Worm (Caenorhabditis elegans) whole organism, L4 larva: ENCODE results near the gene R04B5.6.

Source experiments
- F10B5.3 ChIP-seq: sonication (generic microtip); optimal IDR thresholded peaks from 2 replicates; lab custom pipeline; 2016; ENCODE audit warnings: mild to moderate bottlenecking, missing genetic modification characterization, missing compliant biosample characterization
- F44E2.7 ChIP-seq: fragments of 200-800 bp; sonication (Bioruptor generic); IDR thresholded peaks from 2 replicates; pipeline ENCODE4 v2.1.2; 2022; ENCODE audit warnings: missing genetic modification characterization, missing compliant biosample characterization
- Y105C5A.15 ChIP-seq: fragments of 200-800 bp; sonication (Bioruptor generic); IDR thresholded peaks from 2 replicates; pipeline ENCODE4 v1.3.6; 2022; ENCODE audit warnings: missing genetic modification characterization, missing compliant biosample characterization
- Y5F2A.4 ChIP-seq: fragments of 200-800 bp; sonication (Bioruptor generic); optimal IDR thresholded peaks from 2 replicates; lab custom pipeline; 2018; ENCODE audit warnings: mild to moderate bottlenecking, missing genetic modification characterization, missing compliant biosample characterization
- ZK337.2 ChIP-seq: fragments of 200-800 bp; sonication (Bioruptor generic); IDR thresholded peaks from 2 replicates; pipeline ENCODE4 v1.3.6; 2022; ENCODE audit warnings: missing genetic modification reagents, missing genetic modification characterization, missing compliant biosample characterization
- ZK546.5 ChIP-seq, 2 experiments: sonication (generic microtip); optimal IDR thresholded peaks; 2 replicates each; lab custom pipeline; 2017; ENCODE audit warnings: missing biosample characterization in 2 of 2, missing genetic modification characterization in 2 of 2
- aly-2 ChIP-seq: sonication (generic microtip); optimal IDR thresholded peaks from 2 replicates; lab custom pipeline; 2018; ENCODE audit warnings: missing biosample characterization, missing genetic modification characterization
- arid-1 ChIP-seq: fragments of 200-800 bp; sonication (Bioruptor generic); conservative IDR thresholded peaks from 2 replicates; pipeline ENCODE4 v1.3.6; 2022; ENCODE audit warnings: missing genetic modification reagents, missing genetic modification characterization, missing compliant biosample characterization
- ceh-28 ChIP-seq: fragments of 150-350 bp; optimal IDR thresholded peaks from 2 replicates; lab custom pipeline; 2014; ENCODE audit warnings: missing biosample characterization, missing genetic modification reagents, missing genetic modification characterization
- ceh-32 ChIP-seq: sonication (generic microtip); optimal IDR thresholded peaks from 2 replicates; lab custom pipeline; 2016; ENCODE audit warnings: mild to moderate bottlenecking, missing genetic modification characterization, missing compliant biosample characterization; ENCODE audit not compliant: poor library complexity
- ces-1 ChIP-seq: fragments of 150-350 bp; sonication (generic microtip); optimal IDR thresholded peaks from 4 replicates; lab custom pipeline; 2014; ENCODE audit warnings: missing biosample characterization, missing genetic modification reagents, missing genetic modification characterization
- cey-2 ChIP-seq: sonication (generic microtip); optimal IDR thresholded peaks from 3 replicates; lab custom pipeline; 2017; ENCODE audit warnings: missing genetic modification characterization, mild to moderate bottlenecking, missing compliant biosample characterization, antibody characterized with exemption, borderline replicate concordance; ENCODE audit not compliant: insufficient read depth
- daf-19 ChIP-seq: fragments of 200-800 bp; sonication (Bioruptor generic); conservative IDR thresholded peaks from 2 replicates; pipeline ENCODE4 v1.3.6; 2022; ENCODE audit warnings: missing genetic modification characterization, missing compliant biosample characterization
- dmd-6 ChIP-seq: fragments of 200-800 bp; sonication (Bioruptor generic); IDR thresholded peaks from 2 replicates; pipeline ENCODE4 v1.3.6; 2022; ENCODE audit warnings: missing genetic modification reagents, missing genetic modification characterization, missing compliant biosample characterization
- egl-27 ChIP-seq: sonication (generic microtip); optimal IDR thresholded peaks from 3 replicates; lab custom pipeline; 2017; ENCODE audit warnings: missing biosample characterization, missing genetic modification reagents, missing genetic modification characterization
- egl-43 ChIP-seq: fragments of 200-800 bp; sonication (Bioruptor generic); IDR thresholded peaks from 2 replicates; pipeline ENCODE4 v1.3.6; 2022; ENCODE audit warnings: missing genetic modification reagents, missing genetic modification characterization, missing compliant biosample characterization
- gei-8 ChIP-seq: fragments of 200-800 bp; sonication (Bioruptor generic); optimal IDR thresholded peaks from 2 replicates; lab custom pipeline; 2018; ENCODE audit warnings: mild to moderate bottlenecking, missing genetic modification characterization, missing compliant biosample characterization
- hlh-11 ChIP-seq: fragments of 200-800 bp; sonication (Bioruptor generic); optimal IDR thresholded peaks from 2 replicates; lab custom pipeline; 2018; ENCODE audit warnings: mild to moderate bottlenecking, missing genetic modification characterization, missing compliant biosample characterization
- hmg-1.1 ChIP-seq: fragments of 200-800 bp; sonication (Bioruptor generic); IDR thresholded peaks from 2 replicates; pipeline ENCODE4 v1.3.6; 2022; ENCODE audit warnings: missing genetic modification reagents, missing genetic modification characterization, missing compliant biosample characterization
- lin-15B ChIP-seq: fragments of 150-350 bp; sonication (generic microtip); optimal IDR thresholded peaks from 3 replicates; lab custom pipeline; 2014; ENCODE audit warnings: missing biosample characterization, missing genetic modification characterization
- lin-38 ChIP-seq: fragments of 200-800 bp; sonication (Bioruptor generic); IDR thresholded peaks from 2 replicates; pipeline ENCODE4 v1.3.6; 2022; ENCODE audit warnings: missing genetic modification reagents, missing genetic modification characterization, missing compliant biosample characterization
- lin-39 ChIP-seq: fragments of 150-350 bp; optimal IDR thresholded peaks from 2 replicates; lab custom pipeline; 2014; ENCODE audit warnings: missing biosample characterization, missing genetic modification reagents, missing genetic modification characterization
- lir-3 ChIP-seq: sonication (generic microtip); optimal IDR thresholded peaks from 2 replicates; lab custom pipeline; 2016; ENCODE audit warnings: mild to moderate bottlenecking, missing genetic modification characterization, missing compliant biosample characterization
- madf-9 ChIP-seq: fragments of 200-800 bp; sonication (Bioruptor generic); conservative IDR thresholded peaks from 2 replicates; pipeline ENCODE4 v1.3.6; 2022; ENCODE audit warnings: missing genetic modification reagents, missing genetic modification characterization, missing compliant biosample characterization
- mdl-1 ChIP-seq, 2 experiments: fragments of 150-350 bp in 1 of 2; sonication (generic microtip) in 1 of 2; optimal IDR thresholded peaks; 2 replicates each; lab custom pipeline; 2014 to 2017; ENCODE audit warnings: missing biosample characterization in 2 of 2, missing genetic modification characterization in 2 of 2
- mes-2 ChIP-seq: sonication (generic microtip); optimal IDR thresholded peaks from 2 replicates; lab custom pipeline; 2016; ENCODE audit warnings: missing genotype, mild to moderate bottlenecking, missing genetic modification characterization, missing compliant biosample characterization; ENCODE audit not compliant: poor library complexity, severe bottlenecking
- mxl-2 ChIP-seq: fragments of 200-800 bp; sonication (Bioruptor generic); conservative IDR thresholded peaks from 2 replicates; pipeline ENCODE4 v1.3.6; 2022; ENCODE audit warnings: missing genetic modification reagents, missing genetic modification characterization, missing compliant biosample characterization
- mxl-3 ChIP-seq: fragments of 200-800 bp; sonication (Bioruptor generic); optimal IDR thresholded peaks from 2 replicates; lab custom pipeline; 2018; ENCODE audit warnings: mild to moderate bottlenecking, missing genetic modification characterization, missing compliant biosample characterization
- nhr-10 ChIP-seq: fragments of 150-350 bp; optimal IDR thresholded peaks from 2 replicates; lab custom pipeline; 2014; ENCODE audit warnings: missing biosample characterization, missing genetic modification characterization
- nhr-11 ChIP-seq: fragments of 150-350 bp; optimal IDR thresholded peaks from 2 replicates; lab custom pipeline; 2014; ENCODE audit warnings: missing biosample characterization, missing genetic modification characterization
- nhr-111 ChIP-seq: fragments of 200-800 bp; sonication (Bioruptor generic); optimal IDR thresholded peaks from 2 replicates; lab custom pipeline; 2018; ENCODE audit warnings: mild to moderate bottlenecking, missing genetic modification characterization, missing compliant biosample characterization
- nhr-42 ChIP-seq: fragments of 200-800 bp; sonication (Bioruptor generic); IDR thresholded peaks from 2 replicates; pipeline ENCODE4 v1.3.6; 2022; ENCODE audit warnings: missing genetic modification characterization, missing compliant biosample characterization
- nhr-76 ChIP-seq: fragments of 150-350 bp; optimal IDR thresholded peaks from 2 replicates; lab custom pipeline; 2014; ENCODE audit warnings: missing biosample characterization, missing genetic modification characterization
- set-16 ChIP-seq: fragments of 200-800 bp; sonication (Bioruptor generic); IDR thresholded peaks from 2 replicates; pipeline ENCODE4 v1.3.6; 2022; ENCODE audit warnings: missing genetic modification reagents, missing genetic modification characterization, missing compliant biosample characterization
- tag-97 ChIP-seq: fragments of 200-800 bp; sonication (Bioruptor generic); IDR thresholded peaks from 2 replicates; pipeline ENCODE4 v1.3.6; 2022; ENCODE audit warnings: missing genetic modification characterization, missing compliant biosample characterization
- tra-1 ChIP-seq: fragments of 200-800 bp; sonication (Bioruptor generic); IDR thresholded peaks from 2 replicates; pipeline ENCODE4 v1.3.6; 2022; ENCODE audit warnings: missing genetic modification reagents, missing genetic modification characterization, missing compliant biosample characterization
- unc-39 ChIP-seq: sonication (generic microtip); optimal IDR thresholded peaks from 2 replicates; lab custom pipeline; 2017; ENCODE audit warnings: missing biosample characterization, missing genetic modification characterization
- unc-62 ChIP-seq, 3 experiments: fragments of 150-350 bp in 1 of 3; sonication (generic microtip); optimal IDR thresholded peaks in 2 of 3; peaks in 1 of 3; 1 replicate in 1 of 3; 2 replicates in 2 of 3; lab custom pipeline; 2014 to 2017; ENCODE audit warnings: missing biosample characterization in 3 of 3, missing genetic modification characterization in 3 of 3, missing genetic modification reagents in 3 of 3, missing genotype in 1 of 3
- ztf-7 ChIP-seq: fragments of 150-350 bp; optimal IDR thresholded peaks from 2 replicates; lab custom pipeline; 2014; ENCODE audit warnings: missing biosample characterization, missing genetic modification characterization

Gene R04B5.6

ce11 chrV:10087103-10087502, 2.1 kb downstream of the R04B5.6 start, which contains the start of gene R04B5.5 (continued):
- TF ChIP-seq aly-2 (tag; lab: Kevin White, UChicago) = no peak
- no peak for TF ChIP-seq cey-2
- TF ChIP-seq ces-1 (GFP tag; lab: Kevin White, UChicago) = no peak
- TF ChIP-seq mxl-3 = peak; percentile 79
- peak; percentile 46 for TF ChIP-seq ztf-7
- TF ChIP-seq F44E2.7 (GFP tag; lab: Robert Waterston, UW) = no peak

DNA sequence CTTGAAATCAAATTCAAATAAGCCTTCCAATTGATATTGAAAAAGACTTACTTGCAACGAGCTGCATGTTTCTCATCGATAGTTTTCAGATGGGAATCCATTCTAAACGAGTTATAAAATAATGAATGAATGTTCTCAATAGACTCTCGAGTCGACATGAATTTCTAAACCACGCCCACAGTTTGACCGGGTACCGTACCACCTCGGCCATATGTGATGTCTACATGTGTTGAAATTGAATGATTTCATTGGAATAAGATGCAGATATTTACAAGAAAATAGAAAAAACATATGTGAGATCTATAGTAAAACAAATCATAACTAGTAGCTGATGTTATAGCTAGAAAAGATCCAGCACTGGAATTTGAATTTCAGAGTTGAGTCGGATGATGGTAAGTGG, 5.5 kb downstream of the R04B5.6 start, which contains the start of gene R04B5.7:
Gene R04B5.7, minus strand, starts transcription at position 101 of the 400 bp plus-strand sequence.
- TF ChIP-seq unc-62 (GFP tag; optimal IDR thresholded peaks at IDR 0.05 in 1 of 2; lab: Kevin White, UChicago) (peak in 1 of 2 experiments; percentile 19), unc-62 (tag; optimal IDR thresholded peaks at IDR 0.05; lab: Kevin White, UChicago) (no peak), ZK337.2 (no peak)

- no peak for TF ChIP-seq arid-1 (GFP tag; lab: Robert Waterston, UW)
- no peak for TF ChIP-seq mdl-1 (tag; optimal IDR thresholded peaks at IDR 0.05; lab: Kevin White, UChicago)
- no peak for TF ChIP-seq mxl-2 (GFP tag; lab: Robert Waterston, UW)
- no peak for TF ChIP-seq madf-9
- no peak for TF ChIP-seq daf-19
- TF ChIP-seq lin-15B (tag; lab: Kevin White, UChicago) = no peak
- TF ChIP-seq ZK337.2 = no peak
- no peak for TF ChIP-seq tra-1 (GFP tag; lab: Robert Waterston, UW)
- no peak for TF ChIP-seq F10B5.3 (tag; lab: Kevin White, UChicago)
- no peak for TF ChIP-seq egl-43
- TF ChIP-seq ceh-32 = no peak
- TF ChIP-seq lir-3 (tag; lab: Kevin White, UChicago) = no peak
- no peak for TF ChIP-seq tag-97 (GFP tag; lab: Robert Waterston, UW)
- no peak for TF ChIP-seq nhr-111 (GFP tag; lab: Kevin White, UChicago)
- no peak for TF ChIP-seq nhr-76 (tag; lab: Kevin White, UChicago)
- TF ChIP-seq lin-39 (tag; lab: Kevin White, UChicago) = no peak
- no peak for TF ChIP-seq egl-27
- TF ChIP-seq hlh-11 (tag; lab: Kevin White, UChicago) = no peak
- no peak for TF ChIP-seq lin-38 (GFP tag; lab: Robert Waterston, UW)
- no peak for TF ChIP-seq set-16 (GFP tag; lab: Robert Waterston, UW)
Observed at ce11 chrV:10091152-10091551, 6.2 kb downstream of the R04B5.6 start, which contains the start of gene R04B5.11. Gene R04B5.11 (minus strand): TSS chrV:10091252.

ce11 chrV:10094374-10094773, 9.4 kb downstream of the R04B5.6 start, which contains the start of gene srd-49:
Gene srd-49 (plus strand): TSS chrV:10094674.
- TF ChIP-seq nhr-10 (tag; lab: Kevin White, UChicago) (no peak), hmg-1.1 (no peak), lin-39 (tag; lab: Kevin White, UChicago) (no peak), set-16 (GFP tag; lab: Robert Waterston, UW) (no peak), mes-2 (tag; lab: Kevin White, UChicago) (no peak), aly-2 (tag; lab: Kevin White, UChicago) (no peak), unc-39 (tag; lab: Kevin White, UChicago) (no peak), Y105C5A.15 (GFP tag; lab: Robert Waterston, UW) (no peak), gei-8 (GFP tag; lab: Kevin White, UChicago) (no peak), nhr-11 (no peak), ceh-28 (tag; lab: Kevin White, UChicago) (no peak), ZK337.2 (no peak), Y5F2A.4 (no peak), lir-3 (tag; lab: Kevin White, UChicago) (no peak), tra-1 (GFP tag; lab: Robert Waterston, UW) (no peak), ZK546.5 (tag; optimal IDR thresholded peaks at IDR 0.05; lab: Kevin White, UChicago) (no peak), dmd-6 (GFP tag; lab: Robert Waterston, UW) (no peak), nhr-42 (GFP tag; lab: Robert Waterston, UW) (no peak)
- TF ChIP-seq, all 104 proteins: peak for 0
